Fruit fly (Drosophila melanogaster) whole organism, wandering third instar larva: ENCODE data around the gene indra.
A peak's percentile ranks its signal among the peaks of the same experiment; 100 is the strongest.

Experiments used
- Abd-B ChIP-seq: fragments of >200 bp; optimal IDR thresholded peaks from 2 replicates; lab custom pipeline; 2017; ENCODE audit warnings: missing biosample characterization, missing genetic modification characterization
- CG32264 ChIP-seq: fragments of 200-800 bp; sonication (Bioruptor generic); optimal IDR thresholded peaks from 2 replicates; lab custom pipeline; 2016; ENCODE audit warnings: missing biosample characterization, missing genetic modification characterization
- CG9705 ChIP-seq: fragments of 200-800 bp; sonication (Bioruptor generic); optimal IDR thresholded peaks from 2 replicates; lab custom pipeline; 2018; ENCODE audit warnings: missing biosample characterization, mild to moderate bottlenecking, missing genetic modification characterization
- Dfd ChIP-seq: fragments of >200 bp; optimal IDR thresholded peaks from 2 replicates; lab custom pipeline; 2017; ENCODE audit warnings: missing biosample characterization, missing genetic modification characterization
- Dif ChIP-seq: fragments of 200-275, 200-300 bp; sonication (Bioruptor generic); optimal IDR thresholded peaks from 2 replicates; lab custom pipeline; 2018; ENCODE audit warnings: missing biosample characterization, missing genetic modification characterization; ENCODE audit not compliant: partially characterized antibody
- HLH106 ChIP-seq: fragments of 200-800 bp; optimal IDR thresholded peaks from 3 replicates; lab custom pipeline; 2019; ENCODE audit warnings: missing biosample characterization, mild to moderate bottlenecking, missing genetic modification characterization, moderate library complexity
- Hnf4 ChIP-seq: fragments of 200-800 bp; sonication (Bioruptor generic); optimal IDR thresholded peaks from 2 replicates; lab custom pipeline; 2016; ENCODE audit warnings: missing biosample characterization, mild to moderate bottlenecking, missing genetic modification characterization
- Jra ChIP-seq: sonication (Bioruptor generic); optimal IDR thresholded peaks from 2 replicates; lab custom pipeline; 2016; ENCODE audit warnings: missing biosample characterization, missing genetic modification characterization
- Myc ChIP-seq: fragments of >200 bp; optimal IDR thresholded peaks from 2 replicates; lab custom pipeline; 2017
- N ChIP-seq: fragments of >200 bp; optimal IDR thresholded peaks from 2 replicates; lab custom pipeline; 2018; ENCODE audit warnings: missing biosample characterization, missing external identifiers, missing genetic modification characterization
- OdsH ChIP-seq: fragments of 200-800 bp; sonication (Bioruptor generic); optimal IDR thresholded peaks from 2 replicates; lab custom pipeline; 2016; ENCODE audit warnings: missing biosample characterization, mild to moderate bottlenecking, missing genetic modification characterization
- Sp1 ChIP-seq: fragments of 200-800 bp; sonication (Bioruptor generic); optimal IDR thresholded peaks from 3 replicates; lab custom pipeline; 2019; ENCODE audit warnings: missing biosample characterization, mild to moderate bottlenecking, missing genetic modification characterization, moderate library complexity
- br ChIP-seq: fragments of 200-800 bp; sonication (Bioruptor generic); optimal IDR thresholded peaks from 2 replicates; lab custom pipeline; 2016; ENCODE audit warnings: missing biosample characterization, missing genetic modification characterization
- brk ChIP-seq: fragments of 200-800 bp; sonication (Bioruptor generic); optimal IDR thresholded peaks from 2 replicates; lab custom pipeline; 2016; ENCODE audit warnings: missing biosample characterization, mild to moderate bottlenecking, missing genetic modification characterization
- dl ChIP-seq, 2 experiments: fragments of 175-275, 200-275 bp in 1 of 2; fragments of 200-275 bp in 1 of 2; sonication (Bioruptor generic); optimal IDR thresholded peaks; lab custom pipeline; 2018; ENCODE audit warnings: mild to moderate bottlenecking in 2 of 2, missing biosample characterization in 2 of 2, missing genetic modification characterization in 2 of 2, moderate library complexity in 2 of 2; ENCODE audit not compliant: partially characterized antibody in 2 of 2, insufficient read depth in 1 of 2
- dmrt93B ChIP-seq: fragments of 200-800 bp; sonication (Bioruptor generic); optimal IDR thresholded peaks from 2 replicates; lab custom pipeline; 2018; ENCODE audit warnings: missing biosample characterization, mild to moderate bottlenecking, missing genetic modification characterization
- dsf ChIP-seq: sonication (Bioruptor generic); optimal IDR thresholded peaks from 2 replicates; lab custom pipeline; 2016; ENCODE audit warnings: missing biosample characterization, missing genetic modification characterization, borderline replicate concordance
- ey ChIP-seq: fragments of 200-800 bp; sonication (Bioruptor generic); optimal IDR thresholded peaks from 2 replicates; lab custom pipeline; 2016; ENCODE audit warnings: missing biosample characterization, missing genetic modification characterization
- foxo ChIP-seq, 2 experiments: fragments of 200-800 bp; sonication (Bioruptor generic); optimal IDR thresholded peaks; 2 replicates in 1 of 2; 3 replicates in 1 of 2; lab custom pipeline; 2016 to 2017; ENCODE audit warnings: missing biosample characterization in 2 of 2, missing genetic modification characterization in 2 of 2
- fru ChIP-seq: fragments of 200-800 bp; sonication (Bioruptor generic); optimal IDR thresholded peaks from 3 replicates; lab custom pipeline; 2016; ENCODE audit warnings: missing biosample characterization, mild to moderate bottlenecking, missing genetic modification characterization
- h ChIP-seq: fragments of 200-800 bp; sonication (Bioruptor generic); optimal IDR thresholded peaks from 3 replicates; lab custom pipeline; 2016; ENCODE audit warnings: missing biosample characterization, mild to moderate bottlenecking, missing genetic modification characterization
- jim ChIP-seq: fragments of 175-275, 200-325 bp; sonication (Bioruptor generic); optimal IDR thresholded peaks from 2 replicates; lab custom pipeline; 2016; ENCODE audit warnings: missing biosample characterization, mild to moderate bottlenecking, missing genetic modification characterization
- lola ChIP-seq: fragments of >200 bp; optimal IDR thresholded peaks from 2 replicates; lab custom pipeline; 2017; ENCODE audit warnings: missing biosample characterization, missing genetic modification characterization
- pan ChIP-seq: fragments of >200 bp; optimal IDR thresholded peaks from 2 replicates; lab custom pipeline; 2017
- psq ChIP-seq: fragments of 200-800 bp; sonication (Bioruptor generic); optimal IDR thresholded peaks from 3 replicates; lab custom pipeline; 2017; ENCODE audit warnings: missing biosample characterization, mild to moderate bottlenecking, missing genetic modification characterization, moderate library complexity
- rgr ChIP-seq: fragments of 200-800 bp; sonication (Bioruptor generic); optimal IDR thresholded peaks from 3 replicates; lab custom pipeline; 2016; ENCODE audit warnings: missing biosample characterization, mild to moderate bottlenecking, missing genetic modification characterization
- sage ChIP-seq: fragments of 200-800 bp; sonication (Bioruptor generic); optimal IDR thresholded peaks from 2 replicates; lab custom pipeline; 2016; ENCODE audit warnings: missing biosample characterization, mild to moderate bottlenecking, missing genetic modification characterization
- sv ChIP-seq: fragments of 200-800 bp; sonication (Bioruptor generic); optimal IDR thresholded peaks from 3 replicates; lab custom pipeline; 2016; ENCODE audit warnings: missing biosample characterization, missing genetic modification characterization
- tai ChIP-seq: sonication (Bioruptor generic); optimal IDR thresholded peaks from 2 replicates; lab custom pipeline; 2016; ENCODE audit warnings: missing biosample characterization, missing genetic modification characterization
- usp ChIP-seq: fragments of >200 bp; optimal IDR thresholded peaks from 2 replicates; lab custom pipeline; 2017; ENCODE audit warnings: missing biosample characterization, missing genetic modification characterization
- woc ChIP-seq: sonication (Bioruptor generic); optimal IDR thresholded peaks from 2 replicates; lab custom pipeline; 2016; ENCODE audit warnings: missing biosample characterization, mild to moderate bottlenecking, missing genetic modification characterization

indra gene

DNA sequence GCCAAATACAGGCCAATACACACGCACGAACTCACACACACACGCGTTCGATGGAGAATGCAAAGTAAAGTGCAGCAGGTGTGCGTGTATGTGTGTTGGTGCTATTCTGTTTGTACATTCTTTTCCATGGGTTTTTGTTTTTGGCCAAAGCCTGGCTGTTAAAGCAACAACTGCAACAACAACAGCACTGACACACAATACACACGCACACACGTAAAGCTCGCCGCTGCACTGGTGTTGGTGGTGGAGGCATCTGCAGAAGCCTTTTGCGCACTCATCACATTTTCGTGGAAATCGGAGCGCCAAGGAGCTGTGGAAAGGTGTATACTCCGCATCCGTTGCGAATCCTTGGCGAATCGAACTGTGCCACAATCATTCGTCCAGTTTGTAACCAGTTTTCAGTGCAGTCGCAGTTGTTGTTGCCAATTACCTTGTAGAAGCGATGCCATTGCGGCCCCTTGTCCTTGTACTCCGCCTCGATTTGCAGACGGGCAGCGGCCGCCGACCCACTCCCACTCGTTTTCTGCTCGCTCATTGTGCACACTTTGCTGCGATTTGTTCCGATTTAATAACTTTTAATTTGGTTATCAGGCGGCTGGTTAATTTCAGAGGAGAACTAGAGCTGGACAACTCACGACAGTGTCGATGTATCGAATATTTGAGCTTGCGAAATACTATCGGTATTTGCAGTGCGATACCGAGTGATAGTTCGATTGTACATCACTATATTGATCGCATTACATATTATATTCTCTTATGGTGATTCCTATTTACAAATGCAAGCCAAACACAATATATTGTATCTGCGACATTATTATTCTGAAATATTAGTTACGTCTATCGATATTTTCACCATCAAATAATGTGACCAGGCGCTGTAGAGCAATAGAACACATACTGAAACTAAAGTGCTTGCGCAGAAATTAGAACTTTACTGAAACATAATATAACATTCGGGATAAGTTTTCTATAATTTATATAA is 8.0 kb upstream of the indra start (continued):
- no peak for TF ChIP-seq usp (GFP tag; lab: Kevin White, UChicago)
- peak; percentile 65 for TF ChIP-seq N (GFP tag; lab: Kevin White, UChicago)
- peak; percentile 1 for TF ChIP-seq Jra
- TF ChIP-seq woc: peak; percentile 42
- peak; percentile 73 for TF ChIP-seq brk
- no peak for TF ChIP-seq Dfd
- peak; percentile 38 for TF ChIP-seq ey
- no peak for TF ChIP-seq lola (GFP tag; lab: Kevin White, UChicago)
- TF ChIP-seq sage (GFP tag; lab: Kevin White, UChicago): peak; percentile 9

DNA sequence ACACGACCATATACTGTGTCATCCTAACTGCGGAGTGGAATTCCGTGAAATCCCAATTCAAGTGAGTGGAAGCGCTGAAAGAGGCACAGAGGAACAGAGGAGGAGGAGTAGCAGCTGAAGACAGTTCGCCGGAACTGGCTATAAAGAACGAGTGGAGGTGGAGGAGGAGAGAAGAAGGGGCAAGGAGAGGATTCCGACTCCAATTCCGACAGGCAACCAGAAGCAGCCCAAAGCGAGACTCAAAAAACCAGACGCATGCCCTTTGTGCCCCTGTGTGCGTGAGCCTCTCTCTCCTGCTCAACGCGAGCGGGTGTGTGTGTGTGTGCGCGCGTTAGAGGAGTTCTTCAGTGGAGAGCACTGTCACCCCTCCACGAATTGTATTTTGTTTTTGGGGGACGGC is 7.2 kb upstream of the indra start:
- TF ChIP-seq jim (GFP tag; lab: Kevin White, UChicago) (no peak), dl (GFP tag; optimal IDR thresholded peaks at IDR 0.05; lab: Kevin White, UChicago; ENCODE audit: insufficient read depth in 1 of 2, partially characterized antibody in 2 of 2) (peak in 1 of 2 experiments; percentile 13), dsf (GFP tag; lab: Kevin White, UChicago) (no peak), fru (GFP tag; lab: Kevin White, UChicago) (no peak), ey (no peak), Dif (GFP tag; lab: Kevin White, UChicago) (peak; percentile 50), sv (GFP tag; lab: Kevin White, UChicago) (no peak), psq (GFP tag; lab: Kevin White, UChicago) (peak; percentile 79), Dfd (no peak)
- TF ChIP-seq, all 38 proteins: peak for 3

DNA sequence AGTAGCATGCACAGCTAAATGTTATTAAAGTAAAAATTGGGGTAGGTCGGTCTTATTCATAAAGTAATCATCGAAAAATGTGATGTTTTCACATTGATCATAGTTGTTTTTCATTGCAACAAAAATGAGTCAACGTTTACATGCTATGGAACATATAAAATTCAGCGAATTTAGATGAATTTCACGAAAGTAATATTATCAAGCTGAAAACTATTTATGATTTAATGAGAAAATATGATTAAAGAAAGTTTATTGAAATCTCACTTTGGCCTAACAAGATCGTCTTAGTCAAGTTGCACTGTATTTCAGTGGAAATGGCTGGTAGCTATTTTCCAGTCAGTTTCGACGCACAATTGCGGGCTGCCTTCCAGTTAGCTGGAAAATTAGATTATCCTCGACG is 6.7 kb upstream of the indra start:
- no peak for TF ChIP-seq tai (GFP tag; lab: Kevin White, UChicago)
- no peak for TF ChIP-seq N (GFP tag; lab: Kevin White, UChicago)
- no peak for TF ChIP-seq lola (GFP tag; lab: Kevin White, UChicago)
- TF ChIP-seq CG9705: no peak
- TF ChIP-seq Jra: no peak
- TF ChIP-seq dmrt93B (GFP tag; lab: Kevin White, UChicago): no peak
- TF ChIP-seq CG32264 (GFP tag; lab: Kevin White, UChicago): no peak
- TF ChIP-seq Abd-B: no peak
- TF ChIP-seq Myc (lab: Kevin White, UChicago): no peak
- TF ChIP-seq Hnf4 (GFP tag; lab: Kevin White, UChicago): no peak
- TF ChIP-seq OdsH (GFP tag; lab: Kevin White, UChicago): no peak
- no peak for TF ChIP-seq pan (lab: Kevin White, UChicago)
- no peak for TF ChIP-seq ey
- no peak for TF ChIP-seq dl (GFP tag; optimal IDR thresholded peaks at IDR 0.05; lab: Kevin White, UChicago; ENCODE audit: insufficient read depth in 1 of 2, partially characterized antibody in 2 of 2)
- no peak for TF ChIP-seq brk
- TF ChIP-seq rgr (GFP tag; lab: Kevin White, UChicago): no peak
- TF ChIP-seq foxo (GFP tag; optimal IDR thresholded peaks at IDR 0.05; lab: Kevin White, UChicago): no peak
- no peak for TF ChIP-seq Sp1 (GFP tag; lab: Kevin White, UChicago)
- no peak for TF ChIP-seq HLH106 (tag; lab: Kevin White, UChicago)
- TF ChIP-seq Dfd: no peak

DNA sequence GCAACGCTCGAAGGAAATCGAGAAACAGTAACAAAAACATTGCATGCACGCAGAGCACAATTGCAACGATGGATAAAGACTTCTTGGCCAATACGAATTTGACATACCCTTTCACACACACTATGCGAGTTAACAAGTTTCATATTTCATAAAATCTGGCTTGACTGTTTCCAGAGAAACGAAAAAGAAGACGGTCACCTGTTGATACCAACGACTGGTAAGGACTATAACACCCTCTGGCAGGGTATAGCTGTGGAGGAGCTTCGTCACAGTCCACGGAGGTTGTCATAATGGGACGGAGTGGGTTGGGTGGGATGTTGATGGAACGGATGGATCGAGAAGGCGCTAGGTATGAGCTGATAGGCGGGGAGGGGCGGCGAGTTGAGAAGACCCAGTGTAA is 6.0 kb upstream of the indra start:
- TF ChIP-seq jim (GFP tag; lab: Kevin White, UChicago): no peak
- TF ChIP-seq Sp1 (GFP tag; lab: Kevin White, UChicago): peak; percentile 29
- TF ChIP-seq h: peak; percentile 49
- TF ChIP-seq usp (GFP tag; lab: Kevin White, UChicago): no peak
- TF ChIP-seq OdsH (GFP tag; lab: Kevin White, UChicago): peak; percentile 21
- TF ChIP-seq HLH106 (tag; lab: Kevin White, UChicago): peak; percentile 32
- TF ChIP-seq rgr (GFP tag; lab: Kevin White, UChicago): peak; percentile 38
- TF ChIP-seq foxo (GFP tag; optimal IDR thresholded peaks at IDR 0.05; lab: Kevin White, UChicago): peak in 1 of 2 experiments; percentile 62
- no peak for TF ChIP-seq Dif (GFP tag; lab: Kevin White, UChicago)
- no peak for TF ChIP-seq dl (GFP tag; optimal IDR thresholded peaks at IDR 0.05; lab: Kevin White, UChicago; ENCODE audit: insufficient read depth in 1 of 2, partially characterized antibody in 2 of 2)
- TF ChIP-seq CG9705: no peak
- no peak for TF ChIP-seq sage (GFP tag; lab: Kevin White, UChicago)
- TF ChIP-seq psq (GFP tag; lab: Kevin White, UChicago): peak; percentile 9
- peak; percentile 66 for TF ChIP-seq ey
- peak; percentile 58 for TF ChIP-seq fru (GFP tag; lab: Kevin White, UChicago)
- TF ChIP-seq br (GFP tag; lab: Kevin White, UChicago): peak; percentile 34
- TF ChIP-seq, all 38 proteins: peak for 10
